Worm (Caenorhabditis elegans): Measurements from ENCODE around the gene ruvb-2.

The ruvb-2 gene

ce11 chrIV:6905428-6905827 is 13.8 kb downstream of the ruvb-2 start (continued):
- TF ChIP-seq madf-8 (GFP tag; conservative IDR thresholded peaks at IDR 0.05) (peak; percentile 47), ztf-22 (GFP tag; optimal IDR thresholded peaks at IDR 0.05) (no peak), mxl-1 (tag; optimal IDR thresholded peaks at IDR 0.05) (no peak), repo-1 (tag; optimal IDR thresholded peaks at IDR 0.05) (peak; percentile 8), nhr-80 (tag; optimal IDR thresholded peaks at IDR 0.05) (no peak), pha-4 (tag; optimal IDR thresholded peaks at IDR 0.05) (no peak), somi-1 (GFP tag; optimal IDR thresholded peaks at IDR 0.05) (no peak), nhr-27 (tag; optimal IDR thresholded peaks at IDR 0.05) (no peak), let-607 (tag; optimal IDR thresholded peaks at IDR 0.05) (no peak), ceh-91 (GFP tag; IDR thresholded peaks at IDR 0.05) (no peak), ama-1 (optimal IDR thresholded peaks at IDR 0.05) (no peak), ama-1 (GFP tag; optimal IDR thresholded peaks at IDR 0.05) (peak in 1 of 2 experiments; percentile 81), snpc-4 (GFP tag; optimal IDR thresholded peaks at IDR 0.05) (no peak), snpc-4 (tag; optimal IDR thresholded peaks at IDR 0.05) (peak in 1 of 4 experiments; percentile 59), F55B11.4 (tag; optimal IDR thresholded peaks at IDR 0.05; ENCODE audit: borderline replicate concordance, insufficient read depth) (no peak), nhr-179 (tag; optimal IDR thresholded peaks at IDR 0.05) (no peak), F49E8.2 (tag; optimal IDR thresholded peaks at IDR 0.05; ENCODE audit: insufficient read depth) (peak; percentile 18), fkh-3 (tag; optimal IDR thresholded peaks at IDR 0.05) (no peak), ceh-100 (GFP tag; IDR thresholded peaks at IDR 0.05) (no peak), mel-28 (tag; optimal IDR thresholded peaks at IDR 0.05; ENCODE audit: borderline replicate concordance) (no peak), nhr-120 (GFP tag; IDR thresholded peaks at IDR 0.05) (no peak), ztf-25 (GFP tag; IDR thresholded peaks at IDR 0.05) (no peak), cebp-1 (GFP tag; IDR thresholded peaks at IDR 0.05) (no peak), cebp-1 (tag; optimal IDR thresholded peaks at IDR 0.05) (peak; percentile 20), hrde-1 (tag; optimal IDR thresholded peaks at IDR 0.05; ENCODE audit: borderline replicate concordance) (peak; percentile 71), B0336.3 (GFP tag; IDR thresholded peaks at IDR 0.05) (no peak), nfya-1 (tag; optimal IDR thresholded peaks at IDR 0.05; ENCODE audit: borderline replicate concordance, insufficient read depth) (no peak), dpff-1 (tag; optimal IDR thresholded peaks at IDR 0.05) (no peak), tbp1 (GFP tag; optimal IDR thresholded peaks at IDR 0.05) (peak; percentile 13), nfyb-1 (GFP tag; IDR thresholded peaks at IDR 0.05) (peak; percentile 66), ztf-18 (tag; optimal IDR thresholded peaks at IDR 0.05) (no peak)

- no peak for TF ChIP-seq hmg-1.2 (GFP tag; IDR thresholded peaks at IDR 0.05)
These were observed 14.6 kb downstream of the ruvb-2 start for ce11 chrIV:6904606-6905005.

ce11 chrIV:6903575-6903974 is 15.6 kb downstream of the ruvb-2 start, which contains the start of gene T22D1.5:
Gene T22D1.5 (plus strand): TSS chrIV:6903950.
- TF ChIP-seq lag-1 (GFP tag; IDR thresholded peaks at IDR 0.05) = no peak
- TF ChIP-seq lin-35 (GFP tag; optimal IDR thresholded peaks at IDR 0.05) = peak in 1 of 3 experiments; percentile 18
- TF ChIP-seq mcd-1 (GFP tag; IDR thresholded peaks at IDR 0.05) = no peak
- TF ChIP-seq egrh-3 (GFP tag; IDR thresholded peaks at IDR 0.05) = no peak
- TF ChIP-seq lin-40 (tag; optimal IDR thresholded peaks at IDR 0.05) = no peak
- TF ChIP-seq ceh-27 (GFP tag; optimal IDR thresholded peaks at IDR 0.05) = no peak
- no peak for TF ChIP-seq aptf-2 (GFP tag; conservative IDR thresholded peaks at IDR 0.05)
- TF ChIP-seq D2030.7 (GFP tag; IDR thresholded peaks at IDR 0.05) = peak; percentile 86
- no peak for TF ChIP-seq egl-18 (GFP tag; IDR thresholded peaks at IDR 0.05)
- TF ChIP-seq efl-1 (GFP tag; optimal IDR thresholded peaks at IDR 0.05) = peak; percentile 94
- no peak for TF ChIP-seq attf-5 (GFP tag; optimal IDR thresholded peaks at IDR 0.05)
- no peak for TF ChIP-seq nhr-120 (GFP tag; IDR thresholded peaks at IDR 0.05)
- peak; percentile 9 for TF ChIP-seq F49E8.2 (tag; optimal IDR thresholded peaks at IDR 0.05; ENCODE audit: insufficient read depth)
- TF ChIP-seq snpc-4 (GFP tag; optimal IDR thresholded peaks at IDR 0.05) = peak; percentile 61
- peak in 3 of 4 experiments; percentile 70 to 83 (median 77) for TF ChIP-seq snpc-4 (tag; optimal IDR thresholded peaks at IDR 0.05)
- TF ChIP-seq snpc-3.4 (tag; optimal IDR thresholded peaks at IDR 0.05) = peak; percentile 82
- TF ChIP-seq lsl-1 (GFP tag; optimal IDR thresholded peaks at IDR 0.05) = peak; percentile 91
- TF ChIP-seq ccch-3 (GFP tag; optimal IDR thresholded peaks at IDR 0.05) = no peak
- no peak for TF ChIP-seq cebp-2 (GFP tag; IDR thresholded peaks at IDR 0.05)
- peak; percentile 93 for TF ChIP-seq F33H1.4 (GFP tag; IDR thresholded peaks at IDR 0.05)
